Worm (Caenorhabditis elegans): ENCODE measurements around the gene K07C11.10.

Gene K07C11.10

ce11 chrV:8212816-8213215, 13.9 kb downstream of the K07C11.10 start:
- TF ChIP-seq elt-2 (tag; optimal IDR thresholded peaks at IDR 0.05) (peak; percentile 87), pqm-1 (tag; optimal IDR thresholded peaks at IDR 0.05) (peak; percentile 83), nhr-12 (tag; optimal IDR thresholded peaks at IDR 0.05) (no peak)

- no peak for TF ChIP-seq nhr-77 (tag; optimal IDR thresholded peaks at IDR 0.05)
- TF ChIP-seq fkh-2 (tag; optimal IDR thresholded peaks at IDR 0.05): no peak
- no peak for TF ChIP-seq nhr-237 (tag; optimal IDR thresholded peaks at IDR 0.05)
- no peak for TF ChIP-seq lin-15B (tag; optimal IDR thresholded peaks at IDR 0.05)
- no peak for TF ChIP-seq nhr-67 (tag; optimal IDR thresholded peaks at IDR 0.05)
These were observed 14.7 kb downstream of the K07C11.10 start for ce11 chrV:8211993-8212392.

ce11 chrV:8210527-8210926, 16.2 kb downstream of the K07C11.10 start:
- peak; percentile 19 for TF ChIP-seq nfya-1 (tag; optimal IDR thresholded peaks at IDR 0.05; ENCODE audit: insufficient read depth)
- no peak for TF ChIP-seq nhr-77 (tag; optimal IDR thresholded peaks at IDR 0.05)

- TF ChIP-seq nhr-25 (tag; optimal IDR thresholded peaks at IDR 0.05) (no peak), nhr-23 (tag; optimal IDR thresholded peaks at IDR 0.05) (peak; percentile 45)
These were observed 19.8 kb downstream of the K07C11.10 start, which contains the start of gene timp-1 for ce11 chrV:8206931-8207330. Gene timp-1 (plus strand): TSS chrV:8207235.

- TF ChIP-seq pqm-1 (tag; optimal IDR thresholded peaks at IDR 0.05): peak; percentile 16
- TF ChIP-seq elt-2 (tag; optimal IDR thresholded peaks at IDR 0.05): peak; percentile 21
- no peak for TF ChIP-seq ztf-4 (tag; optimal IDR thresholded peaks at IDR 0.05)
- peak; percentile 76 for TF ChIP-seq pha-4 (tag; optimal IDR thresholded peaks at IDR 0.05)
These were observed 23.5 kb downstream of the K07C11.10 start, which contains the start of gene cest-17 for ce11 chrV:8203085-8203643. Gene cest-17 (plus strand): TSS chrV:8203332.

ce11 chrV:8201229-8201858, 25.4 kb downstream of the K07C11.10 start, which contains the start of gene cri-2:
Gene cri-2 (plus strand): TSS chrV:8201808.
- TF ChIP-seq nhr-76 (tag; optimal IDR thresholded peaks at IDR 0.05) (no peak), pqm-1 (tag; optimal IDR thresholded peaks at IDR 0.05) (no peak), nhr-25 (tag; optimal IDR thresholded peaks at IDR 0.05) (peak; percentile 35), nhr-23 (tag; optimal IDR thresholded peaks at IDR 0.05) (peak; percentile 65), egl-27 (tag; optimal IDR thresholded peaks at IDR 0.05) (peak; percentile 24), lin-15B (tag; optimal IDR thresholded peaks at IDR 0.05) (no peak), nhr-43 (tag; optimal IDR thresholded peaks at IDR 0.05; ENCODE audit: poor library complexity, severe bottlenecking) (peak; percentile 16)

ce11 chrV:8198994-8199393, 27.7 kb downstream of the K07C11.10 start, which contains the start of gene F20D6.11:
Gene F20D6.11 (minus strand): TSS chrV:8199094.
- TF ChIP-seq mdl-1 (tag; optimal IDR thresholded peaks at IDR 0.05) (no peak), R02D3.7 (tag; optimal IDR thresholded peaks at IDR 0.05) (no peak), eor-1 (tag; optimal IDR thresholded peaks at IDR 0.05) (no peak), fos-1 (tag; optimal IDR thresholded peaks at IDR 0.05) (no peak), ceh-28 (tag; optimal IDR thresholded peaks at IDR 0.05) (no peak), snpc-4 (tag; optimal IDR thresholded peaks at IDR 0.05) (no peak), elt-2 (tag; optimal IDR thresholded peaks at IDR 0.05) (peak; percentile 18), nhr-67 (tag; optimal IDR thresholded peaks at IDR 0.05) (no peak)

ce11 chrV:8196993-8197392, 29.7 kb downstream of the K07C11.10 start:
- TF ChIP-seq ceh-28 (tag; optimal IDR thresholded peaks at IDR 0.05): no peak
- no peak for TF ChIP-seq nhr-25 (tag; optimal IDR thresholded peaks at IDR 0.05)
- TF ChIP-seq zag-1 (tag; optimal IDR thresholded peaks at IDR 0.05): no peak
- TF ChIP-seq nhr-67 (tag; optimal IDR thresholded peaks at IDR 0.05): no peak
- no peak for TF ChIP-seq nhr-28 (tag; optimal IDR thresholded peaks at IDR 0.05)
- no peak for TF ChIP-seq hmg-11 (tag; optimal IDR thresholded peaks at IDR 0.05)
- no peak for TF ChIP-seq ztf-4 (tag; optimal IDR thresholded peaks at IDR 0.05)
- no peak for TF ChIP-seq unc-62 (GFP tag; optimal IDR thresholded peaks at IDR 0.05)
- TF ChIP-seq elt-3 (tag; optimal IDR thresholded peaks at IDR 0.05): no peak
- TF ChIP-seq ztf-11 (tag; optimal IDR thresholded peaks at IDR 0.05): no peak
- no peak for TF ChIP-seq elt-1 (tag; optimal IDR thresholded peaks at IDR 0.05)
- TF ChIP-seq nhr-12 (tag; optimal IDR thresholded peaks at IDR 0.05): no peak

All from whole organism, L3 larva.